Worm (Caenorhabditis elegans): ENCODE measurements around the gene T04A8.18.

Gene T04A8.18

DNA sequence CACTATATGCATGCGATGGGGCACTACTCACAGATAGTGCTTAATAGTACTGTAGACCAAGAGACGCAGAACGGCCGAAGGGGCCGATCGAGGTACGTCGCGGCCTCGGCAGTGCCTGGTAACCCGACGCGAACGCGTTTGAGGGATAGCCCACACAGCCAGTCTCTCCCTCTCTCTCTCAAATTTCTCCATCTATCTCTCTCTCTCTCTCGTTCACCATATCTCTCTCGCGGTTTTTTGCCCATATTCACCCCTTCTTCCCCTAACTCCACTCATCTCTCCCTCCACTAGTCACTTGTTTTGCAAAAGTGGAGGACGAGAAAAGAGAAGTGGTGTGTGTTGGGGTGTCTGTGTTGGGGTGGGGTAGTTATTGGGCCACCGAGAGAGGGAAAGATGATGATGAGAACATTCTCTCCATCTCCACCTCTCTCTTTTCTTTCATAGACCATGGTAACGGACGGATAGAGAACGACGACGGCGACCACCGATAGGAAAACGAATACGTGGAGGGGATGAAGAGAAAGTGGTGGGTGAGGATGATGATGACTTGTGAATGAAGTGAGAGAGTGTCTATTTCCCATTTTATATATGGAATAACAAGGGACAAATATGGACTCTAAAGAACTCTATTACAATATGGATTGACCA lies 42.1 kb upstream of the T04A8.18 start (continued):
- TF ChIP-seq alr-1 (tag; optimal IDR thresholded peaks at IDR 0.05): no peak
- peak; percentile 70 for TF ChIP-seq C34F6.9 (tag; optimal IDR thresholded peaks at IDR 0.05)
- no peak for TF ChIP-seq nhr-77 (tag; optimal IDR thresholded peaks at IDR 0.05)
- peak; percentile 47 for TF ChIP-seq nhr-21 (tag; optimal IDR thresholded peaks at IDR 0.05)
- no peak for TF ChIP-seq nhr-237 (tag; optimal IDR thresholded peaks at IDR 0.05)
- TF ChIP-seq unc-39 (tag; optimal IDR thresholded peaks at IDR 0.05): no peak

DNA sequence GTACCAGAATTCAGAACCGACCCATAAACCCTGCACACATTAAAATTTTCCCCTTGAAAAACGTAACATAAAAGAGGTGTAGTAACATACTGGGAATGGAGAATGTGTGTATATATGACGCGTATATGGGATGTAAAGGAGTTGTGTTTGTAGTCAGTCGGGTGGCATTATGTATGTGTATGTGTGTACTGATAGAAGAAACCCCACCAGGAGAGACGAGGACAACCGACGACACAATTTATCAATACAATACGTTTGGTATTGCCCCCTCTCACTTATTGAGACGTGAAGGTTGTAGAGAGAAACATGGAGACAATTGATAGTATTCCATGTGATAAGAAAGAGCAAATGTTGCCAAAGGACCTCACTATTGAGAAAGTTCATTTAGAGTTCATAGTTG lies 40.9 kb upstream of the T04A8.18 start:
- TF ChIP-seq fos-1 (tag; optimal IDR thresholded peaks at IDR 0.05) (peak; percentile 58), gmeb-1 (tag; optimal IDR thresholded peaks at IDR 0.05) (peak; percentile 10), nhr-129 (tag; optimal IDR thresholded peaks at IDR 0.05) (peak; percentile 5), mdl-1 (tag; optimal IDR thresholded peaks at IDR 0.05) (no peak)

DNA sequence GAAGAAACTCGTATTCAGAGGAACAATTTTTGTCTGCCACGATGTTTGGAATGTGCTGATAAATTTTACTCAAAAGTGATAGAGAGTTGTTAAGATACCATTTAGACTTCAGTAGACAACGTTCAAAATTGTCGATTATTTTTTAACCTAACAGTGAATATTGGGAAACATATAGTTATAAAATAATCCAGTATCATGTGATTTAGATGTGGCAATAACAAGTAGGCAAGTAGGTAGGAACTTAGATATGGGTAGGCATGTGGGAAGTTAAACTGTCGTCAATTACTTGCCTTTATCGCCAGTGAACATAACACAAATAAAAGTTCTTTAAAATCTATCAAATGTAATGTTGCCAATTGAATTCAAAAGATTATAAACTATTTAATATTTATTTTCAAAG lies 37.5 kb upstream of the T04A8.18 start, which contains the start of gene T23F11.11:
TSS of gene T23F11.11 (minus strand) at position 101 of the 400 bp plus-strand sequence.
- no peak for TF ChIP-seq aly-2 (tag; optimal IDR thresholded peaks at IDR 0.05)
- TF ChIP-seq ZK546.5 (tag; optimal IDR thresholded peaks at IDR 0.05): no peak
- no peak for TF ChIP-seq ama-1 (optimal IDR thresholded peaks at IDR 0.05)
- TF ChIP-seq mbf-1 (tag; optimal IDR thresholded peaks at IDR 0.05): no peak
- TF ChIP-seq sma-9 (GFP tag; optimal IDR thresholded peaks at IDR 0.05): no peak
- TF ChIP-seq sma-9 (tag; optimal IDR thresholded peaks at IDR 0.05): no peak
- no peak for TF ChIP-seq zag-1 (tag; optimal IDR thresholded peaks at IDR 0.05)
- TF ChIP-seq unc-62 (GFP tag; optimal IDR thresholded peaks at IDR 0.05): no peak
- no peak for TF ChIP-seq skn-1 (tag; optimal IDR thresholded peaks at IDR 0.05)
- no peak for TF ChIP-seq sma-3 (GFP tag; optimal IDR thresholded peaks at IDR 0.05)
- no peak for TF ChIP-seq R02D3.7 (tag; optimal IDR thresholded peaks at IDR 0.05)
- TF ChIP-seq elt-3 (tag; optimal IDR thresholded peaks at IDR 0.05): no peak
- TF ChIP-seq crh-2 (tag; optimal IDR thresholded peaks at IDR 0.05): no peak
- TF ChIP-seq nhr-11 (tag; optimal IDR thresholded peaks at IDR 0.05): no peak
- TF ChIP-seq nhr-10 (tag; optimal IDR thresholded peaks at IDR 0.05): no peak
- TF ChIP-seq nhr-129 (tag; optimal IDR thresholded peaks at IDR 0.05): no peak

DNA sequence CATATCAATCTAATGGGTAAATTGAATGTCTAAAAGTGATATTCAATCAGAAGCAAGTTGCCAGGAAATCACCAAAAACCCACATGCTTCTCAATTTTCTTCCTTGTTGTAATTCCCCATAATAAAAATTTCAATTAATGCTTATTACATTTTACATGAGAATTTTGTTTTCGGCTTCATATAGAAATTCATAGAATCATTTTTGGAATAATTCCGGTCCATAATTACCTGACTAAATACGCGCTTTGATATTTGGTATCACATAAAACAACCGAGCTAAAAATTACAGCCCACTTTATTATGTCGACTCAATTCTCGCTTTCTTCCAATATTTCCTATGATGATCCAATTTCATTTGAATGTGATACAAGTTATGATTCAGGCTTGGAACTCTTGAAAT lies 37.1 kb upstream of the T04A8.18 start, which contains the start of gene srg-13:
TSS of gene srg-13 (plus strand) at position 301 of the 400 bp plus-strand sequence.
- TF ChIP-seq ztf-1 (GFP tag; conservative IDR thresholded peaks at IDR 0.05) (no peak), dmd-4 (tag; optimal IDR thresholded peaks at IDR 0.05) (no peak), ceh-82 (tag; optimal IDR thresholded peaks at IDR 0.05) (no peak), nhr-6 (tag; optimal IDR thresholded peaks at IDR 0.05) (no peak), ceh-16 (tag; optimal IDR thresholded peaks at IDR 0.05) (no peak), ZK546.5 (tag; optimal IDR thresholded peaks at IDR 0.05) (no peak), nhr-237 (tag; optimal IDR thresholded peaks at IDR 0.05) (no peak), ztf-11 (tag; optimal IDR thresholded peaks at IDR 0.05) (no peak), mab-5 (tag; optimal IDR thresholded peaks at IDR 0.05) (no peak), lin-39 (tag; optimal IDR thresholded peaks at IDR 0.05) (no peak), gmeb-1 (tag; optimal IDR thresholded peaks at IDR 0.05) (no peak), elt-1 (tag; optimal IDR thresholded peaks at IDR 0.05) (no peak), mdl-1 (tag; optimal IDR thresholded peaks at IDR 0.05) (no peak), nhr-129 (tag; optimal IDR thresholded peaks at IDR 0.05) (no peak)

DNA sequence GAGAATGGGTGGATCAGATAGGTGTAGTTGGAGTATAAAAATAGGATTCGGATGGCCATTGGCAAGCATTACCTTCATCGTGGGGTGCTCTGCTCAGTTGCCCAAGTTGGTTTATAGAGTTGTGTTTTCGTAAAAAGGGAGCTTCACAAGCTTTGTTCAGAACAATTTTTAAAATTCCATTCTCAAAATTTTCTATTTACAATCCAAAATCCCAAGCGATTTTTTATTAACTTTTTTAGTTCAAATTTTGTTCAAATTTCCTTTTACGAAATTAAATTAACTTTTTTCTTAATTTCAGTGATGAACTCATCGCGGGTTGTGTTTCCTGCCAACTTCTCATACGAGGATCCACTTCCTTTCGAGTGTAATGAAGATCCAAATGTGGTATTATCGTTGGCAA lies 31.5 kb upstream of the T04A8.18 start, which contains the start of gene srg-10:
TSS of gene srg-10 (plus strand) at position 301 of the 400 bp plus-strand sequence.
- no peak for TF ChIP-seq Y55F3AM.14 (GFP tag; optimal IDR thresholded peaks at IDR 0.05)
- no peak for TF ChIP-seq aly-2 (tag; optimal IDR thresholded peaks at IDR 0.05)
- no peak for TF ChIP-seq C34F6.9 (tag; optimal IDR thresholded peaks at IDR 0.05)
- TF ChIP-seq F13H6.1 (tag; optimal IDR thresholded peaks at IDR 0.05): no peak
- TF ChIP-seq ztf-1 (GFP tag; conservative IDR thresholded peaks at IDR 0.05): no peak
- TF ChIP-seq alr-1 (tag; optimal IDR thresholded peaks at IDR 0.05): no peak
- no peak for TF ChIP-seq mdl-1 (tag; optimal IDR thresholded peaks at IDR 0.05)
- TF ChIP-seq sem-4 (tag; optimal IDR thresholded peaks at IDR 0.05): no peak
- TF ChIP-seq ceh-82 (tag; optimal IDR thresholded peaks at IDR 0.05): no peak
- TF ChIP-seq R02D3.7 (tag; optimal IDR thresholded peaks at IDR 0.05): no peak
- TF ChIP-seq gmeb-1 (tag; optimal IDR thresholded peaks at IDR 0.05): no peak
- TF ChIP-seq mab-5 (tag; optimal IDR thresholded peaks at IDR 0.05): no peak
- no peak for TF ChIP-seq elt-1 (tag; optimal IDR thresholded peaks at IDR 0.05)
- TF ChIP-seq nhr-77 (tag; optimal IDR thresholded peaks at IDR 0.05): no peak
- no peak for TF ChIP-seq unc-55 (GFP tag; optimal IDR thresholded peaks at IDR 0.05)
